Fruit fly (Drosophila melanogaster) whole organism, adult: ENCODE data around the gene mRpL16.
A peak's percentile ranks its signal among the peaks of the same experiment; 100 is the strongest.

Experiments
- CG11617 ChIP-seq: fragments of 200-800 bp; sonication (Bioruptor generic); optimal IDR thresholded peaks from 2 replicates; lab custom pipeline; 2017; ENCODE audit warnings: mild to moderate bottlenecking, missing biosample characterization, missing genetic modification reagents, missing genetic modification characterization
- CG12768 ChIP-seq: fragments of 200-800 bp; sonication (Bioruptor generic); optimal IDR thresholded peaks from 2 replicates; lab custom pipeline; 2017; ENCODE audit warnings: missing biosample characterization, missing genetic modification characterization, mild to moderate bottlenecking, moderate library complexity, missing genetic modification reagents
- CG14711 ChIP-seq: fragments of 200-800 bp; sonication (Bioruptor generic); optimal IDR thresholded peaks from 2 replicates; lab custom pipeline; 2018; ENCODE audit warnings: missing biosample characterization, mild to moderate bottlenecking, missing genetic modification characterization, moderate library complexity
- CG1620 ChIP-seq: fragments of 200-800 bp; sonication (Bioruptor generic); optimal IDR thresholded peaks from 2 replicates; lab custom pipeline; 2016; ENCODE audit warnings: missing biosample characterization, missing genetic modification characterization
- CG33017 ChIP-seq: fragments of 200-800 bp; sonication (Bioruptor generic); optimal IDR thresholded peaks from 2 replicates; lab custom pipeline; 2018; ENCODE audit warnings: missing biosample characterization, mild to moderate bottlenecking, missing genetic modification characterization, moderate library complexity
- CG5204 ChIP-seq: fragments of 200-800 bp; sonication (Bioruptor generic); optimal IDR thresholded peaks from 2 replicates; lab custom pipeline; 2016; ENCODE audit warnings: missing biosample characterization, missing genetic modification characterization
- CG7045 ChIP-seq: fragments of 200-800 bp; sonication (Bioruptor generic); optimal IDR thresholded peaks from 2 replicates; lab custom pipeline; 2017; ENCODE audit warnings: missing biosample characterization, mild to moderate bottlenecking, missing genetic modification characterization
- CG7101 ChIP-seq: fragments of 200-800 bp; sonication (Bioruptor generic); optimal IDR thresholded peaks from 2 replicates; lab custom pipeline; 2018; ENCODE audit warnings: missing biosample characterization, mild to moderate bottlenecking, missing genetic modification characterization, moderate library complexity
- Clk ChIP-seq: fragments of 200-800 bp; sonication (Bioruptor generic); optimal IDR thresholded peaks from 2 replicates; lab custom pipeline; 2017; ENCODE audit warnings: missing biosample characterization, missing genetic modification characterization
- Crg-1 ChIP-seq: fragments of 200-800 bp; sonication (Bioruptor generic); optimal IDR thresholded peaks from 2 replicates; lab custom pipeline; 2016; ENCODE audit warnings: missing biosample characterization, missing genetic modification characterization
- Hr96 ChIP-seq: fragments of 200-800 bp; sonication (Bioruptor generic); optimal IDR thresholded peaks from 2 replicates; lab custom pipeline; 2016; ENCODE audit warnings: missing biosample characterization, missing genetic modification characterization
- Mnt ChIP-seq: fragments of 200-800 bp; sonication (Bioruptor generic); optimal IDR thresholded peaks from 2 replicates; lab custom pipeline; 2016; ENCODE audit warnings: missing biosample characterization, mild to moderate bottlenecking, missing genetic modification characterization
- bab1 ChIP-seq: fragments of 200-800 bp; sonication (Bioruptor generic); optimal IDR thresholded peaks from 3 replicates; lab custom pipeline; 2019; ENCODE audit warnings: missing biosample characterization, mild to moderate bottlenecking, missing genetic modification characterization, moderate library complexity
- cic ChIP-seq: fragments of 200-800 bp; sonication (Bioruptor generic); optimal IDR thresholded peaks from 2 replicates; lab custom pipeline; 2017; ENCODE audit warnings: missing biosample characterization, mild to moderate bottlenecking, missing genetic modification characterization, moderate library complexity
- cnc ChIP-seq, 2 experiments: fragments of >200 bp; optimal IDR thresholded peaks; 2 replicates each; lab custom pipeline; 2017
- kay ChIP-seq: fragments of 200-800 bp; sonication (Bioruptor generic); peaks from one replicate; lab custom pipeline; 2016; ENCODE audit warnings: missing biosample characterization, missing genetic modification characterization, borderline replicate concordance
- ovo ChIP-seq: fragments of 200-800 bp; sonication (Bioruptor generic); optimal IDR thresholded peaks from 2 replicates; lab custom pipeline; 2016; ENCODE audit warnings: missing biosample characterization, missing genetic modification characterization
- pad ChIP-seq: fragments of 200-800 bp; sonication (Bioruptor generic); optimal IDR thresholded peaks from 3 replicates; lab custom pipeline; 2017; ENCODE audit warnings: missing biosample characterization, missing genetic modification characterization, mild to moderate bottlenecking, moderate library complexity, missing genetic modification reagents
- tj ChIP-seq: fragments of 200-800 bp; sonication (Bioruptor generic); optimal IDR thresholded peaks from 3 replicates; lab custom pipeline; 2017; ENCODE audit warnings: missing biosample characterization, mild to moderate bottlenecking, missing genetic modification characterization, moderate library complexity
- toe ChIP-seq: fragments of 200-800 bp; sonication (Bioruptor generic); optimal IDR thresholded peaks from 2 replicates; lab custom pipeline; 2016; ENCODE audit warnings: missing biosample characterization, missing genetic modification characterization

The mRpL16 gene

dm6 chrX:1858867-1859266, 31.2 kb upstream of the mRpL16 start, which contains the start of gene Lamtor5:
TSS of gene Lamtor5 (minus strand) at chrX:1858971.
- TF ChIP-seq CG7045 (GFP tag; lab: Kevin White, UChicago), result peak; percentile 22
- no peak for TF ChIP-seq kay
- no peak for TF ChIP-seq Crg-1 (GFP tag; lab: Kevin White, UChicago)
- peak; percentile 45 for TF ChIP-seq CG12768 (GFP tag; lab: Kevin White, UChicago)
- peak; percentile 51 for TF ChIP-seq CG7101 (tag; lab: Kevin White, UChicago)
- TF ChIP-seq ovo, result peak; percentile 2
- TF ChIP-seq toe (GFP tag; lab: Kevin White, UChicago), result no peak
- peak; percentile 2 for TF ChIP-seq Hr96 (GFP tag; lab: Kevin White, UChicago)
- TF ChIP-seq pad (GFP tag; lab: Kevin White, UChicago), result peak; percentile 21
- peak; percentile 51 for TF ChIP-seq CG14711 (tag; lab: Kevin White, UChicago)
- TF ChIP-seq cnc (optimal IDR thresholded peaks at IDR 0.05; lab: Kevin White, UChicago), result no peak
- TF ChIP-seq CG11617 (GFP tag; lab: Kevin White, UChicago), result peak; percentile 56
- peak; percentile 41 for TF ChIP-seq CG5204 (GFP tag; lab: Kevin White, UChicago)
- TF ChIP-seq bab1 (GFP tag; lab: Kevin White, UChicago), result peak; percentile 77
- TF ChIP-seq Clk (GFP tag; lab: Kevin White, UChicago), result no peak
- no peak for TF ChIP-seq cic (GFP tag; lab: Kevin White, UChicago)
- peak; percentile 20 for TF ChIP-seq CG33017 (tag; lab: Kevin White, UChicago)
- peak; percentile 44 for TF ChIP-seq CG1620
- TF ChIP-seq tj (GFP tag; lab: Kevin White, UChicago), result no peak
- TF ChIP-seq Mnt (GFP tag; lab: Kevin White, UChicago), result peak; percentile 29

dm6 chrX:1861620-1862184, 28.4 kb upstream of the mRpL16 start, which contains the start of gene deltaCOP:
TSS of gene deltaCOP (minus strand) at chrX:1861790.
- TF ChIP-seq CG11617 (GFP tag; lab: Kevin White, UChicago), result peak; percentile 88
- peak; percentile 61 for TF ChIP-seq CG33017 (tag; lab: Kevin White, UChicago)
- peak; percentile 65 for TF ChIP-seq CG14711 (tag; lab: Kevin White, UChicago)
- no peak for TF ChIP-seq toe (GFP tag; lab: Kevin White, UChicago)
- TF ChIP-seq CG7045 (GFP tag; lab: Kevin White, UChicago), result peak; percentile 53
- no peak for TF ChIP-seq CG5204 (GFP tag; lab: Kevin White, UChicago)
- TF ChIP-seq CG7101 (tag; lab: Kevin White, UChicago), result peak; percentile 86
- peak; percentile 35 for TF ChIP-seq cic (GFP tag; lab: Kevin White, UChicago)
- peak; percentile 94 for TF ChIP-seq CG1620
- TF ChIP-seq kay, result no peak
- peak; percentile 96 for TF ChIP-seq Crg-1 (GFP tag; lab: Kevin White, UChicago)
- no peak for TF ChIP-seq Hr96 (GFP tag; lab: Kevin White, UChicago)
- TF ChIP-seq Clk (GFP tag; lab: Kevin White, UChicago), result peak; percentile 6
- TF ChIP-seq bab1 (GFP tag; lab: Kevin White, UChicago), result peak; percentile 75
- TF ChIP-seq cnc (optimal IDR thresholded peaks at IDR 0.05; lab: Kevin White, UChicago), result no peak
- peak; percentile 67 for TF ChIP-seq tj (GFP tag; lab: Kevin White, UChicago)
- TF ChIP-seq CG12768 (GFP tag; lab: Kevin White, UChicago), result peak; percentile 71
- peak; percentile 88 for TF ChIP-seq ovo
- peak; percentile 90 for TF ChIP-seq Mnt (GFP tag; lab: Kevin White, UChicago)
- TF ChIP-seq pad (GFP tag; lab: Kevin White, UChicago), result peak; percentile 82

- TF ChIP-seq Hr96 (GFP tag; lab: Kevin White, UChicago) (no peak), bab1 (GFP tag; lab: Kevin White, UChicago) (peak; percentile 28), ovo (peak; percentile 10), CG12768 (GFP tag; lab: Kevin White, UChicago) (no peak), cnc (optimal IDR thresholded peaks at IDR 0.05; lab: Kevin White, UChicago) (no peak)
Observed at dm6 chrX:1865673-1866072, 24.4 kb upstream of the mRpL16 start, which contains the start of the genes Gcna and MED18. TSS of gene Gcna (minus strand) at chrX:1865835. TSS of gene MED18 (plus strand) at chrX:1865909.

dm6 chrX:1868586-1869111, 21.4 kb upstream of the mRpL16 start, which contains the start of the genes CG14803 and Pex5:
TSS of gene CG14803 (plus strand) at chrX:1868870.
TSS of gene Pex5 (minus strand) at chrX:1869061.
- TF ChIP-seq Mnt (GFP tag; lab: Kevin White, UChicago) (peak; percentile 48), cic (GFP tag; lab: Kevin White, UChicago) (no peak), CG12768 (GFP tag; lab: Kevin White, UChicago) (peak; percentile 63), CG1620 (peak; percentile 56), Crg-1 (GFP tag; lab: Kevin White, UChicago) (peak; percentile 24), kay (no peak), CG11617 (GFP tag; lab: Kevin White, UChicago) (peak; percentile 21), pad (GFP tag; lab: Kevin White, UChicago) (peak; percentile 47), CG7101 (tag; lab: Kevin White, UChicago) (peak; percentile 55), bab1 (GFP tag; lab: Kevin White, UChicago) (peak; percentile 63)

dm6 chrX:1873515-1874126, 16.4 kb upstream of the mRpL16 start, which contains the start of the genes Pgam5 and Vps26:
TSS of gene Pgam5 (minus strand) at chrX:1873565.
TSS of gene Vps26 (plus strand) at chrX:1873853.
- TF ChIP-seq CG7045 (GFP tag; lab: Kevin White, UChicago) (no peak), CG1620 (no peak), Mnt (GFP tag; lab: Kevin White, UChicago) (peak; percentile 52), Crg-1 (GFP tag; lab: Kevin White, UChicago) (no peak), CG14711 (tag; lab: Kevin White, UChicago) (peak; percentile 5), tj (GFP tag; lab: Kevin White, UChicago) (peak; percentile 67), cnc (optimal IDR thresholded peaks at IDR 0.05; lab: Kevin White, UChicago) (no peak), pad (GFP tag; lab: Kevin White, UChicago) (peak; percentile 12), CG12768 (GFP tag; lab: Kevin White, UChicago) (no peak)
